Worm (Caenorhabditis elegans) whole organism, mixed stage, embryonic: Measurements from ENCODE around the gene rpn-2.

Experiments
- ceh-83 ChIP-seq: fragments of 200-800 bp; sonication (Bioruptor generic); optimal IDR thresholded peaks from 2 replicates; lab custom pipeline; 2018; ENCODE audit warnings: mild to moderate bottlenecking, missing genetic modification characterization, missing compliant biosample characterization
- pha-4 ChIP-seq: fragments of 150-350 bp; optimal IDR thresholded peaks from 2 replicates; lab custom pipeline; 2018; ENCODE audit warnings: missing biosample characterization, missing genetic modification reagents, missing genetic modification characterization
- snpc-4 ChIP-seq: fragments of 150-350 bp; optimal IDR thresholded peaks from 2 replicates; lab custom pipeline; 2014; ENCODE audit warnings: missing biosample characterization, missing genetic modification characterization
- unc-39 ChIP-seq: fragments of 150-350 bp; optimal IDR thresholded peaks from 2 replicates; lab custom pipeline; 2014; ENCODE audit warnings: missing biosample characterization, missing genetic modification characterization
- unc-62 ChIP-seq: fragments of 150-350 bp; optimal IDR thresholded peaks from 2 replicates; lab custom pipeline; 2014; ENCODE audit warnings: missing biosample characterization, missing genetic modification reagents, missing genetic modification characterization

- no peak for TF ChIP-seq unc-62 (GFP tag; lab: Kevin White, UChicago)
- no peak for TF ChIP-seq ceh-83 (GFP tag; lab: Kevin White, UChicago)
- no peak for TF ChIP-seq unc-39
- no peak for TF ChIP-seq snpc-4 (tag; lab: Kevin White, UChicago)
- TF ChIP-seq pha-4 (tag; lab: Kevin White, UChicago), result no peak
These were observed 21.4 kb upstream of the rpn-2 start for ce11 chrIII:6177631-6178030.
